Fruit fly (Drosophila melanogaster) whole organism, adult: ENCODE data around the gene CG33764.

Experiments used
- CG11617 ChIP-seq: fragments of 200-800 bp; sonication (Bioruptor generic); optimal IDR thresholded peaks from 2 replicates; lab custom pipeline; 2017; ENCODE audit warnings: mild to moderate bottlenecking, missing biosample characterization, missing genetic modification reagents, missing genetic modification characterization
- CG12768 ChIP-seq: fragments of 200-800 bp; sonication (Bioruptor generic); optimal IDR thresholded peaks from 2 replicates; lab custom pipeline; 2017; ENCODE audit warnings: missing biosample characterization, missing genetic modification characterization, mild to moderate bottlenecking, moderate library complexity, missing genetic modification reagents
- CG14711 ChIP-seq: fragments of 200-800 bp; sonication (Bioruptor generic); optimal IDR thresholded peaks from 2 replicates; lab custom pipeline; 2018; ENCODE audit warnings: missing biosample characterization, mild to moderate bottlenecking, missing genetic modification characterization, moderate library complexity
- CG1620 ChIP-seq: fragments of 200-800 bp; sonication (Bioruptor generic); optimal IDR thresholded peaks from 2 replicates; lab custom pipeline; 2016; ENCODE audit warnings: missing biosample characterization, missing genetic modification characterization
- CG33017 ChIP-seq: fragments of 200-800 bp; sonication (Bioruptor generic); optimal IDR thresholded peaks from 2 replicates; lab custom pipeline; 2018; ENCODE audit warnings: missing biosample characterization, mild to moderate bottlenecking, missing genetic modification characterization, moderate library complexity
- CG5204 ChIP-seq: fragments of 200-800 bp; sonication (Bioruptor generic); optimal IDR thresholded peaks from 2 replicates; lab custom pipeline; 2016; ENCODE audit warnings: missing biosample characterization, missing genetic modification characterization
- CG7045 ChIP-seq: fragments of 200-800 bp; sonication (Bioruptor generic); optimal IDR thresholded peaks from 2 replicates; lab custom pipeline; 2017; ENCODE audit warnings: missing biosample characterization, mild to moderate bottlenecking, missing genetic modification characterization
- CG7101 ChIP-seq: fragments of 200-800 bp; sonication (Bioruptor generic); optimal IDR thresholded peaks from 2 replicates; lab custom pipeline; 2018; ENCODE audit warnings: missing biosample characterization, mild to moderate bottlenecking, missing genetic modification characterization, moderate library complexity
- Clk ChIP-seq: fragments of 200-800 bp; sonication (Bioruptor generic); optimal IDR thresholded peaks from 2 replicates; lab custom pipeline; 2017; ENCODE audit warnings: missing biosample characterization, missing genetic modification characterization
- Crg-1 ChIP-seq: fragments of 200-800 bp; sonication (Bioruptor generic); optimal IDR thresholded peaks from 2 replicates; lab custom pipeline; 2016; ENCODE audit warnings: missing biosample characterization, missing genetic modification characterization
- Hr96 ChIP-seq: fragments of 200-800 bp; sonication (Bioruptor generic); optimal IDR thresholded peaks from 2 replicates; lab custom pipeline; 2016; ENCODE audit warnings: missing biosample characterization, missing genetic modification characterization
- Mnt ChIP-seq: fragments of 200-800 bp; sonication (Bioruptor generic); optimal IDR thresholded peaks from 2 replicates; lab custom pipeline; 2016; ENCODE audit warnings: missing biosample characterization, mild to moderate bottlenecking, missing genetic modification characterization
- bab1 ChIP-seq: fragments of 200-800 bp; sonication (Bioruptor generic); optimal IDR thresholded peaks from 3 replicates; lab custom pipeline; 2019; ENCODE audit warnings: missing biosample characterization, mild to moderate bottlenecking, missing genetic modification characterization, moderate library complexity
- cic ChIP-seq: fragments of 200-800 bp; sonication (Bioruptor generic); optimal IDR thresholded peaks from 2 replicates; lab custom pipeline; 2017; ENCODE audit warnings: missing biosample characterization, mild to moderate bottlenecking, missing genetic modification characterization, moderate library complexity
- cnc ChIP-seq, 2 experiments: fragments of >200 bp; optimal IDR thresholded peaks; 2 replicates each; lab custom pipeline; 2017
- kay ChIP-seq: fragments of 200-800 bp; sonication (Bioruptor generic); peaks from one replicate; lab custom pipeline; 2016; ENCODE audit warnings: missing biosample characterization, missing genetic modification characterization, borderline replicate concordance
- ovo ChIP-seq: fragments of 200-800 bp; sonication (Bioruptor generic); optimal IDR thresholded peaks from 2 replicates; lab custom pipeline; 2016; ENCODE audit warnings: missing biosample characterization, missing genetic modification characterization
- pad ChIP-seq: fragments of 200-800 bp; sonication (Bioruptor generic); optimal IDR thresholded peaks from 3 replicates; lab custom pipeline; 2017; ENCODE audit warnings: missing biosample characterization, missing genetic modification characterization, mild to moderate bottlenecking, moderate library complexity, missing genetic modification reagents
- tj ChIP-seq: fragments of 200-800 bp; sonication (Bioruptor generic); optimal IDR thresholded peaks from 3 replicates; lab custom pipeline; 2017; ENCODE audit warnings: missing biosample characterization, mild to moderate bottlenecking, missing genetic modification characterization, moderate library complexity
- toe ChIP-seq: fragments of 200-800 bp; sonication (Bioruptor generic); optimal IDR thresholded peaks from 2 replicates; lab custom pipeline; 2016; ENCODE audit warnings: missing biosample characterization, missing genetic modification characterization

Gene CG33764

DNA sequence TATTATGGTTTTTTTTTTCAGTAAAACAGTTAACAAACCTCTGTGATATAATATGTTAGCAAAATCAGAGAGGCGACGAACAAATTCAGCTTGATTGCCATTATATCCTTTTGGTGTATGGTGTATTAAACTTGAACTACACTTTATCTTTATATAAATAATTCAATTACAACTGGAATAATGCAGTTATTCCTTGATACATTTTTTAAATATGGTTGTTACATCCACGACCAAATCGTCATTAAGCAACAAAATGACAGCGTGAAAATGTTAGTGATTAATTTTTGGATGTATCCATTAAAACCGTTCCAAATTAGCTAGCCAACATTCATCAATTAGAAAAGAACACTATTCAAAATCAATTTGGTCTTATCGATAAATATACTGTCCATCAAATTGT lies at the start of gene CG33764:
CG33764 (minus strand) TSS at position 101 of the 400 bp plus-strand sequence.
- no peak for TF ChIP-seq Crg-1 (GFP tag; lab: Kevin White, UChicago)
- no peak for TF ChIP-seq CG11617 (GFP tag; lab: Kevin White, UChicago)
- TF ChIP-seq tj: no peak
- TF ChIP-seq cic: no peak
- TF ChIP-seq kay (GFP tag; lab: Kevin White, UChicago): no peak
- TF ChIP-seq CG7101 (tag; lab: Kevin White, UChicago): no peak

DNA sequence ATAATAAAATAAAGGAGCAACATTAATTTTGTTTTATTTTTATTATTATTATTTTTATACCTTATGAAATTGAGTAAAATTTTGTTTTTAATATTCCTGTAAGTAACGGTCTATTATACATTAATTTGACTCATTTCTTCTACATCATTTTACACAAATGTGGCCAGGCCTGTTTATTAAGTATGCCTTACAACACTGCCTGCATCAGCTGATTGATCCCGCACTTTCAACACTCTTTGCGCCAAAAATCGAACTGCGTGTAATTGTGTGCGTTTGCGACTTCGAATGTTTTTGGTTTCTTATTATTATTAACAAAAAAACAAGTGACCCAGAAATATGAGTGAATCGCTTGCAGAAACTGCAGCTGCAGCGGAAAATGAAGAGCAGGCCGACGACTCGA lies 46.0 kb upstream of the CG33764 start, which contains the start of gene Claspin:
Claspin (plus strand) TSS at position 185 of the 400 bp plus-strand sequence.
- TF ChIP-seq pad (GFP tag; lab: Kevin White, UChicago) (peak; percentile 41), tj (peak; percentile 67), CG7101 (tag; lab: Kevin White, UChicago) (peak; percentile 46), Mnt (GFP tag; lab: Kevin White, UChicago) (peak; percentile 20), cic (no peak), CG5204 (GFP tag; lab: Kevin White, UChicago) (peak; percentile 5), toe (GFP tag; lab: Kevin White, UChicago) (peak; percentile 37), CG14711 (tag; lab: Kevin White, UChicago) (no peak), Hr96 (GFP tag; lab: Kevin White, UChicago) (peak; percentile 37), Crg-1 (GFP tag; lab: Kevin White, UChicago) (peak; percentile 73), kay (GFP tag; lab: Kevin White, UChicago) (peak; percentile 84), CG11617 (GFP tag; lab: Kevin White, UChicago) (no peak), CG33017 (no peak), CG1620 (GFP tag; lab: Kevin White, UChicago) (peak; percentile 70), CG7045 (GFP tag; lab: Kevin White, UChicago) (no peak), bab1 (GFP tag; lab: Kevin White, UChicago) (peak; percentile 84), CG12768 (GFP tag; lab: Kevin White, UChicago) (no peak), cnc (optimal IDR thresholded peaks at IDR 0.05; lab: Kevin White, UChicago) (no peak), ovo (GFP tag; lab: Kevin White, UChicago) (peak; percentile 62), Clk (GFP tag; lab: Kevin White, UChicago) (no peak)

DNA sequence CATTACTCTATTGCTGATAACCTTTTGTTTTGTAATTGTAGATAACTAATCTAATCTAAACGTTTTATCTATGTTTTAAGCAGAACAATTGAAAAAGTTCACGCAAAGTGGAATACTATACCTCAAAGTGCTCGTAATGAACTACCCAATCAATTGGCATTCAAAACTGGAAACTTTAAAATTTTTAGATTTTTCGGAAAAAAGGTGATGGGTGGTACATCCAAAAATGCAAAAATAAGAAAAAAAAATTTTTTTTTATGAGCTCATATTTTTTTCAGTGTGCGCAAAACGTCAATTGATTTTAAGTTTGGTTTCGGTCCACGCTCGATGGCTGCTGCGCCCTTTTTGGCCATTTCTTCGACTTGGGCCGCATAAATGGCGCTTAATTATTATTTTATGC lies 43.3 kb upstream of the CG33764 start:
- TF ChIP-seq CG5204 (GFP tag; lab: Kevin White, UChicago) (no peak), cic (no peak), Clk (GFP tag; lab: Kevin White, UChicago) (no peak), toe (GFP tag; lab: Kevin White, UChicago) (no peak)

DNA sequence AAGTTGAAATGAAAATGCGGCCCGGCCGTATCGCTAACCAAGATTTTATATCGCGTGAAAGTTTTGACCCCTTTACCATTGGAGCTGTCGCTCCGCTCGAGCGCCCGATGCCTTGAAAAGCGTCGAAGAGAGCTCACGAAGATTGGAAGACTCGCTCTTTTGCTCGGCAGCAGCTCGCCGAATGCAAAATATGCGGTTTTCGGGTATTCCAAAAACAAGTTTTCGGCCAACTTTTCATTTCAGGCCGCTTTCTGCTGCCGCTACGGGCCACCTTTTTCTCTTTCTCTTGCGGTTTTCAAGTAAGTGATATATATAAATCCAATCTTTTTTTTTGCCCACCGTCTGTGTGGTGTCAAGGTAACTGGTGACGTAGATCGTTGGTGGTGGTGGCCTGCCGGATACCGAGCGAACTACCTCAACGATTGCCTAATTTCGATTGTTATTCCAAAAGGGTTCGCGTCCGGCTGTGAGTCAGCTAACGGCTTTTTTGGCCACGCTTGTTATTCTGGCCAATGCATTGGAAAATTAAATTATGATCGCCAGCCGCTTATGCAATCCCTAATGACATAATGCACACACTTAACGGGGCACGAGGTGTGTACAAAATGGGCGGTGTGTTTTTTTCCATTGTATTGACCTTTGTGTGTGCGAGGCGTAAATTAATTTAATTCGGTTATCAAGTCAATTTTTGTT lies 40.5 kb upstream of the CG33764 start, which contains the start of gene dyl:
dyl (minus strand) TSS at position 28 of the 693 bp plus-strand sequence.
- TF ChIP-seq CG11617 (GFP tag; lab: Kevin White, UChicago) (no peak), kay (GFP tag; lab: Kevin White, UChicago) (no peak), cic (no peak), CG14711 (tag; lab: Kevin White, UChicago) (no peak), CG5204 (GFP tag; lab: Kevin White, UChicago) (no peak), CG7101 (tag; lab: Kevin White, UChicago) (no peak), ovo (GFP tag; lab: Kevin White, UChicago) (no peak), cnc (optimal IDR thresholded peaks at IDR 0.05; lab: Kevin White, UChicago) (no peak), CG12768 (GFP tag; lab: Kevin White, UChicago) (no peak), bab1 (GFP tag; lab: Kevin White, UChicago) (no peak), Clk (GFP tag; lab: Kevin White, UChicago) (no peak), pad (GFP tag; lab: Kevin White, UChicago) (no peak), toe (GFP tag; lab: Kevin White, UChicago) (no peak), CG7045 (GFP tag; lab: Kevin White, UChicago) (no peak), Crg-1 (GFP tag; lab: Kevin White, UChicago) (no peak)

DNA sequence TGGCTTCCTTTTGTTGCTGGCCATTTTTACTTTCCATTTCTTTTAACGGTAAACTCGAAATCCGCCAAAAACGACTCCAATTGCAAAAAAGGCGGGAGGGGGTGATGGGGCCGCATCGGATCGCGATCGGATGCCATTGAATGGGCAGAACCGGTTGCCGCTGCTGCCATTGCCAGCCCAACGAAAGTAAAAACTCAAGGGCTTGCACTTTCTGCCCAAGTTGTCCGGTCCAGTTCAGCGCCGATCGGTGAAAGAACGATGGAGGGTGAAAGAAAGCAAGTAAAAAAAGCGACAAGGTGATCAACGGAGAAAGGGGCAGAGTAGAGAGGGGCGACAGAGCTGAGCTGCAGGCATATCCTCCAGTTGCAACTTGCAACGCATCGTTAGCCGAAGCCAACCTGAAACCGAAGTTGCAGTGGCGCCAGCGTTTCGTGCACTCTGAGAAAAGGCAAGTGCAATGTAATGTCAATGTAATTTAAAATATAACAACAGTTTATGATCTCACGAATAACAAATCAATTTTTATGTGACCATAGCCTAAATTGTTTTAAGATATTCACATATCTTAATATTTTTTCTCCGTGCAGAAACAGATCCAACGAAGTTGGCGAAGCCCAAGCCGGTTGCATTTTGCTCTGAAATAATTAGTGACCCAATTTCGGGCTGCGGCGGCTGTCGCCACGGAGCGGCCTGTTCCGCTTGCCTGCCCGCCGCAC lies 37.1 kb upstream of the CG33764 start:
- TF ChIP-seq cic (no peak), toe (GFP tag; lab: Kevin White, UChicago) (no peak), Crg-1 (GFP tag; lab: Kevin White, UChicago) (no peak), CG5204 (GFP tag; lab: Kevin White, UChicago) (no peak), Clk (GFP tag; lab: Kevin White, UChicago) (no peak), ovo (GFP tag; lab: Kevin White, UChicago) (no peak), Mnt (GFP tag; lab: Kevin White, UChicago) (no peak), CG33017 (no peak), bab1 (GFP tag; lab: Kevin White, UChicago) (no peak), CG12768 (GFP tag; lab: Kevin White, UChicago) (no peak), CG14711 (tag; lab: Kevin White, UChicago) (no peak), pad (GFP tag; lab: Kevin White, UChicago) (no peak), Hr96 (GFP tag; lab: Kevin White, UChicago) (no peak)
